Worm (Caenorhabditis elegans) whole organism, mixed stage, embryonic: Measurements from ENCODE around the gene daf-31.

ENCODE experiments used
- ces-1 ChIP-seq: fragments of 150-350 bp; optimal IDR thresholded peaks from 2 replicates; lab custom pipeline; 2014; ENCODE audit warnings: missing biosample characterization, missing genetic modification reagents, missing genetic modification characterization
- snpc-4 ChIP-seq: fragments of 150-350 bp; optimal IDR thresholded peaks from 2 replicates; lab custom pipeline; 2014; ENCODE audit warnings: missing biosample characterization, missing genetic modification characterization

- no peak for TF ChIP-seq snpc-4
- TF ChIP-seq ces-1 (GFP tag; lab: Kevin White, UChicago) = no peak
These were observed 38.8 kb downstream of the daf-31 start, which contains the start of gene F35H10.2 for ce11 chrIV:8328913-8329312.
